Worm (Caenorhabditis elegans): ENCODE measurements around the gene fbxc-42.

DNA sequence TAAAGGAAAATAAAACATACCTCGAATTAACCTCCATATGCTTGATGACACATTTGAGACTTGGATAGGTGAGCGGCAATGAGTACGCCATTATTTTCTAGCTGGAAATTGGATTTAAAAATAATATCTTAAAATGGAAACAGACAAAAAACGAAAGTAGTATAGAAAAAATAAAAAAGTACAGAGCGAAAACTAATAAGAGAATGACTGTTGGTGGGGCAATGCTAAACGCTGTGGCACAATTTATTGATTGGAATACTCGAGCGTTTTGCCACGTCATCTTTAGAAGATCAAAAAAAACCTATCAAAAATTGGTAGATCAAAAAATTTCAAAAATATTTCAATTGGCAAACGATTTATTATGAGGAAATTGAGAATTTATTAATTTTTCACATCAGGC is 43.3 kb upstream of the fbxc-42 start, which contains the start of gene fbxc-32:
- TF ChIP-seq pqm-1 (tag; optimal IDR thresholded peaks at IDR 0.05) (no peak), ceh-31 (tag; optimal IDR thresholded peaks at IDR 0.05) (no peak), sox-2 (GFP tag; IDR thresholded peaks at IDR 0.05) (no peak), eyg-1 (tag; optimal IDR thresholded peaks at IDR 0.05) (no peak), ceh-34 (tag; optimal IDR thresholded peaks at IDR 0.05) (no peak)
